Fruit fly (Drosophila melanogaster) whole organism, prepupa: ENCODE results near the gene CG2865.
A peak's percentile ranks its signal among the peaks of the same experiment; 100 is the strongest.

Experiments
- Blimp-1 ChIP-seq: fragments of 200-800 bp; sonication (Bioruptor generic); optimal IDR thresholded peaks from 3 replicates; lab custom pipeline; 2017; ENCODE audit warnings: missing biosample characterization, missing genetic modification characterization, mild to moderate bottlenecking, moderate library complexity, missing genetic modification reagents
- CG10631 ChIP-seq: fragments of 200-800 bp; sonication (Bioruptor generic); optimal IDR thresholded peaks from 2 replicates; lab custom pipeline; 2016; ENCODE audit warnings: missing biosample characterization, missing genetic modification characterization
- CG10669 ChIP-seq: fragments of 200-800 bp; sonication (Bioruptor generic); optimal IDR thresholded peaks from 3 replicates; lab custom pipeline; 2018; ENCODE audit warnings: missing biosample characterization, mild to moderate bottlenecking, missing genetic modification characterization, moderate library complexity
- CG11294 ChIP-seq: fragments of 200-800 bp; sonication (Bioruptor generic); IDR thresholded peaks from 2 replicates; pipeline ENCODE4 v1.3.6; 2022; ENCODE audit warnings: missing biosample characterization, missing genetic modification characterization
- CG11902 ChIP-seq: fragments of 200-800 bp; sonication (Bioruptor generic); optimal IDR thresholded peaks from 3 replicates; lab custom pipeline; 2016; ENCODE audit warnings: missing biosample characterization, missing genetic modification characterization
- CG15336 ChIP-seq: fragments of 200-800 bp; sonication (Bioruptor generic); IDR thresholded peaks from 2 replicates; pipeline ENCODE4 v1.3.6; 2022; ENCODE audit warnings: missing biosample characterization, missing genetic modification characterization
- CG3032 ChIP-seq: fragments of 200-800 bp; optimal IDR thresholded peaks from 2 replicates; lab custom pipeline; 2019; ENCODE audit warnings: missing biosample characterization, mild to moderate bottlenecking, missing genetic modification characterization, moderate library complexity
- CG31627 ChIP-seq: fragments of 200-800 bp; sonication (Bioruptor generic); optimal IDR thresholded peaks from 3 replicates; lab custom pipeline; 2016; ENCODE audit warnings: missing biosample characterization, missing genetic modification characterization
- CG32006 ChIP-seq: fragments of 200-800 bp; sonication (Bioruptor generic); optimal IDR thresholded peaks from 3 replicates; lab custom pipeline; 2017; ENCODE audit warnings: missing biosample characterization, mild to moderate bottlenecking, missing genetic modification characterization
- CG34406 ChIP-seq: fragments of 200-800 bp; sonication (Bioruptor generic); optimal IDR thresholded peaks from 3 replicates; lab custom pipeline; 2016; ENCODE audit warnings: missing biosample characterization, missing genetic modification characterization
- CG3919 ChIP-seq: fragments of 200-800 bp; sonication (Bioruptor generic); optimal IDR thresholded peaks from 3 replicates; lab custom pipeline; 2016; ENCODE audit warnings: missing biosample characterization, missing genetic modification characterization
- CG4318 ChIP-seq: fragments of 200-800 bp; sonication (Bioruptor generic); optimal IDR thresholded peaks from 3 replicates; lab custom pipeline; 2017; ENCODE audit warnings: missing biosample characterization, mild to moderate bottlenecking, missing genetic modification characterization
- CG6163 ChIP-seq: fragments of 200-800 bp; sonication (Bioruptor generic); IDR thresholded peaks from 3 replicates; pipeline ENCODE4 v1.3.6; 2022; ENCODE audit warnings: missing biosample characterization, missing genetic modification characterization
- CG6276 ChIP-seq: fragments of 200-800 bp; sonication (Bioruptor generic); optimal IDR thresholded peaks from 2 replicates; lab custom pipeline; 2017; ENCODE audit warnings: missing biosample characterization, mild to moderate bottlenecking, missing genetic modification characterization
- CG6792 ChIP-seq: fragments of 200-800 bp; sonication (Bioruptor generic); optimal IDR thresholded peaks from 3 replicates; lab custom pipeline; 2016; ENCODE audit warnings: missing biosample characterization, missing genetic modification characterization
- CG6808 ChIP-seq: fragments of 200-800 bp; sonication (Bioruptor generic); optimal IDR thresholded peaks from 3 replicates; lab custom pipeline; 2017; ENCODE audit warnings: missing biosample characterization, missing genetic modification characterization, mild to moderate bottlenecking, moderate library complexity, missing genetic modification reagents
- CG6854 ChIP-seq: fragments of 200-800 bp; sonication (Bioruptor generic); optimal IDR thresholded peaks from 2 replicates; lab custom pipeline; 2017; ENCODE audit warnings: missing biosample characterization, mild to moderate bottlenecking, missing genetic modification characterization
- CG7368 ChIP-seq: fragments of 200-800 bp; sonication (Bioruptor generic); optimal IDR thresholded peaks from 3 replicates; lab custom pipeline; 2016; ENCODE audit warnings: missing biosample characterization, missing genetic modification characterization
- CG8119 ChIP-seq: fragments of 200-800 bp; sonication (Bioruptor generic); IDR thresholded peaks from 3 replicates; pipeline ENCODE4 v1.3.6; 2022; ENCODE audit warnings: missing biosample characterization, missing genetic modification characterization
- CG8319 ChIP-seq: fragments of 200-800 bp; sonication (Bioruptor generic); optimal IDR thresholded peaks from 3 replicates; lab custom pipeline; 2016; ENCODE audit warnings: missing biosample characterization, missing genetic modification characterization
- CG8632 ChIP-seq: fragments of 200-800 bp; sonication (Bioruptor generic); optimal IDR thresholded peaks from 3 replicates; lab custom pipeline; 2016; ENCODE audit warnings: missing biosample characterization, missing genetic modification characterization
- CG9139 ChIP-seq: fragments of 200-800 bp; sonication (Bioruptor generic); optimal IDR thresholded peaks from 3 replicates; lab custom pipeline; 2017; ENCODE audit warnings: missing biosample characterization, mild to moderate bottlenecking, missing genetic modification characterization
- Eip75B ChIP-seq: fragments of 200-800 bp; sonication (Bioruptor generic); optimal IDR thresholded peaks from 3 replicates; lab custom pipeline; 2016; ENCODE audit warnings: missing biosample characterization, missing genetic modification characterization
- Eip78C ChIP-seq: fragments of 200-800 bp; sonication (Bioruptor generic); peaks from one replicate; lab custom pipeline; 2016; ENCODE audit warnings: missing biosample characterization, missing genetic modification characterization
- Ets21C ChIP-seq: fragments of 200-800 bp; sonication (Bioruptor generic); optimal IDR thresholded peaks from 3 replicates; lab custom pipeline; 2016; ENCODE audit warnings: missing biosample characterization, missing genetic modification characterization
- Ets96B ChIP-seq: fragments of 200-800 bp; optimal IDR thresholded peaks from 2 replicates; lab custom pipeline; 2019; ENCODE audit warnings: missing biosample characterization, mild to moderate bottlenecking, missing genetic modification characterization, moderate library complexity
- Gug ChIP-seq: fragments of 200-800 bp; sonication (Bioruptor generic); IDR thresholded peaks from 2 replicates; pipeline ENCODE4 v1.3.6; 2022; ENCODE audit warnings: missing biosample characterization, missing genetic modification characterization
- Hr4 ChIP-seq: fragments of 200-800 bp; sonication (Bioruptor generic); optimal IDR thresholded peaks from 3 replicates; lab custom pipeline; 2016; ENCODE audit warnings: missing biosample characterization, missing genetic modification characterization
- Lpt ChIP-seq: fragments of 200-800 bp; sonication (Bioruptor generic); optimal IDR thresholded peaks from 3 replicates; lab custom pipeline; 2016; ENCODE audit warnings: missing biosample characterization, missing genetic modification characterization
- Met ChIP-seq: fragments of 200-800 bp; sonication (Bioruptor generic); optimal IDR thresholded peaks from 3 replicates; lab custom pipeline; 2016; ENCODE audit warnings: missing biosample characterization, missing genetic modification characterization
- OdsH ChIP-seq: fragments of 200-800 bp; sonication (Bioruptor generic); optimal IDR thresholded peaks from 3 replicates; lab custom pipeline; 2016; ENCODE audit warnings: missing biosample characterization, missing genetic modification characterization
- Smox ChIP-seq: fragments of 200-800 bp; sonication (Bioruptor generic); optimal IDR thresholded peaks from 3 replicates; lab custom pipeline; 2016; ENCODE audit warnings: missing biosample characterization, missing genetic modification characterization
- Sox102F ChIP-seq: fragments of 200-800 bp; sonication (Bioruptor generic); optimal IDR thresholded peaks from 2 replicates; lab custom pipeline; 2016; ENCODE audit warnings: missing biosample characterization, mild to moderate bottlenecking, missing genetic modification characterization
- Sox14 ChIP-seq: fragments of 200-800 bp; sonication (Bioruptor generic); optimal IDR thresholded peaks from 3 replicates; lab custom pipeline; 2016; ENCODE audit warnings: missing biosample characterization, missing genetic modification characterization
- Sox15 ChIP-seq: fragments of 200-800 bp; sonication (Bioruptor generic); optimal IDR thresholded peaks from 3 replicates; lab custom pipeline; 2016; ENCODE audit warnings: missing biosample characterization, missing genetic modification characterization
- achi ChIP-seq: fragments of 200-800 bp; sonication (Bioruptor generic); optimal IDR thresholded peaks from 3 replicates; lab custom pipeline; 2016; ENCODE audit warnings: missing biosample characterization, missing genetic modification characterization
- acj6 ChIP-seq: fragments of 200-800 bp; sonication (Bioruptor generic); optimal IDR thresholded peaks from 3 replicates; lab custom pipeline; 2016; ENCODE audit warnings: missing biosample characterization, missing genetic modification characterization
- dac ChIP-seq: fragments of 200-800 bp; sonication (Bioruptor generic); optimal IDR thresholded peaks from 2 replicates; lab custom pipeline; 2017; ENCODE audit warnings: missing biosample characterization, mild to moderate bottlenecking, missing genetic modification characterization
- dsx ChIP-seq: fragments of 200-800 bp; optimal IDR thresholded peaks from 3 replicates; lab custom pipeline; 2019; ENCODE audit warnings: missing biosample characterization, mild to moderate bottlenecking, missing genetic modification characterization, moderate library complexity; ENCODE audit not compliant: poor library complexity, severe bottlenecking
- eg ChIP-seq: fragments of 200-800 bp; sonication (Bioruptor generic); IDR thresholded peaks from 3 replicates; pipeline ENCODE4 v1.3.6; 2022; ENCODE audit warnings: missing biosample characterization, missing genetic modification characterization
- esn ChIP-seq: fragments of 200-800 bp; sonication (Bioruptor generic); optimal IDR thresholded peaks from 2 replicates; lab custom pipeline; 2016; ENCODE audit warnings: missing biosample characterization, mild to moderate bottlenecking, missing genetic modification characterization, moderate library complexity
- fd59A ChIP-seq: fragments of 200-800 bp; sonication (Bioruptor generic); optimal IDR thresholded peaks from 2 replicates; lab custom pipeline; 2017; ENCODE audit warnings: missing biosample characterization, mild to moderate bottlenecking, missing genetic modification characterization, missing genetic modification reagents
- fd85E ChIP-seq: fragments of 200-800 bp; sonication (Bioruptor generic); optimal IDR thresholded peaks from 3 replicates; lab custom pipeline; 2016; ENCODE audit warnings: missing biosample characterization, missing genetic modification characterization
- fkh ChIP-seq: fragments of 200-800 bp; sonication (Bioruptor generic); optimal IDR thresholded peaks from 3 replicates; lab custom pipeline; 2017; ENCODE audit warnings: missing biosample characterization, mild to moderate bottlenecking, missing genetic modification characterization, moderate library complexity
- lz ChIP-seq: fragments of 200-800 bp; sonication (Bioruptor generic); optimal IDR thresholded peaks from 3 replicates; lab custom pipeline; 2016; ENCODE audit warnings: missing biosample characterization, missing genetic modification characterization
- pdm3 ChIP-seq: fragments of 200-800 bp; sonication (Bioruptor generic); optimal IDR thresholded peaks from 3 replicates; lab custom pipeline; 2016; ENCODE audit warnings: missing biosample characterization, missing genetic modification characterization
- salr ChIP-seq, 2 experiments: fragments of 200-800 bp; sonication (Bioruptor generic); optimal IDR thresholded peaks; 3 replicates each; lab custom pipeline; 2016 to 2018; ENCODE audit warnings: missing biosample characterization in 2 of 2, missing genetic modification characterization in 2 of 2, mild to moderate bottlenecking in 1 of 2
- spab ChIP-seq: fragments of 200-800 bp; sonication (Bioruptor generic); optimal IDR thresholded peaks from 2 replicates; lab custom pipeline; 2017; ENCODE audit warnings: missing biosample characterization, mild to moderate bottlenecking, missing genetic modification characterization, missing genetic modification reagents
- ss ChIP-seq, 2 experiments: fragments of 200-800 bp; sonication (Bioruptor generic); optimal IDR thresholded peaks; 2 replicates in 1 of 2; 3 replicates in 1 of 2; lab custom pipeline; 2017 to 2018; ENCODE audit warnings: mild to moderate bottlenecking in 2 of 2, missing biosample characterization in 2 of 2, missing genetic modification characterization in 2 of 2, moderate library complexity in 1 of 2
- svp ChIP-seq: fragments of 200-800 bp; sonication (Bioruptor generic); peaks from one replicate; lab custom pipeline; 2016; ENCODE audit warnings: missing biosample characterization, missing genetic modification characterization
- topi ChIP-seq: fragments of 200-800 bp; sonication (Bioruptor generic); optimal IDR thresholded peaks from 3 replicates; lab custom pipeline; 2016; ENCODE audit warnings: missing biosample characterization, missing genetic modification characterization
- vri ChIP-seq: fragments of 200-800 bp; sonication (Bioruptor generic); optimal IDR thresholded peaks from 3 replicates; lab custom pipeline; 2016; ENCODE audit warnings: missing biosample characterization, mild to moderate bottlenecking, missing genetic modification characterization

Gene CG2865

DNA sequence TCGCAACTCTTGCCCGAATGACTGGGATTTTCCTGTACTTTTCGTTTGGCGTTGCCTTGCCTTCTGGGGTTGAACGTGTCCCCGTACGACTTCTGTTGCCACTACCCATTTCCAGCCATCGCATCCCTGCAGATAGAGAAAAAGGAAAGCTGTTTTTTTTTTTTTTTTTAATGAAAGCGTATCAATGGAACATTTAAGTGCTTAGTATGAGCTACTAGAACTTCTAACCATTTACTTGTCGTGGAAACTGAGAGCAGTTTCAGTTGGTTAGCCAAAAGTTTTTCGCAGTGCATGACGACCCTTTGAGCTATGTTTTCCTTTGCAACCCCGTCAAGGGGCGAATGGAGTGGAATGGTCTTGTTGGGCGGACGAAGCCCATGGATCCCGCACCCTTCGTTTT, 36.1 kb upstream of the CG2865 start:
- TF ChIP-seq dsx (GFP tag; lab: Kevin White, UChicago), result peak; percentile 47
- TF ChIP-seq Eip75B (GFP tag; lab: Kevin White, UChicago), result peak; percentile 67
- peak; percentile 59 for TF ChIP-seq CG10669
- TF ChIP-seq Ets21C, result peak; percentile 49
- TF ChIP-seq CG8119 (GFP tag; lab: Robert Waterston, UW), result 0 out of 3 replicates have a peak, but pooled peaks have one; percentile 29
- TF ChIP-seq salr (GFP tag; optimal IDR thresholded peaks at IDR 0.05; lab: Kevin White, UChicago), result peak in 1 of 2 experiments; percentile 8
- peak; percentile 35 for TF ChIP-seq CG9139 (GFP tag; lab: Kevin White, UChicago)
- peak; percentile 73 for TF ChIP-seq CG31627 (GFP tag; lab: Kevin White, UChicago)
- TF ChIP-seq Gug (GFP tag; lab: Robert Waterston, UW), result no peak
- peak; percentile 73 for TF ChIP-seq Smox
- TF ChIP-seq fd85E (GFP tag; lab: Kevin White, UChicago), result no peak
- TF ChIP-seq Sox102F (GFP tag; lab: Kevin White, UChicago), result peak; percentile 77
- peak; percentile 77 for TF ChIP-seq topi (GFP tag; lab: Kevin White, UChicago)
- TF ChIP-seq Sox14 (GFP tag; lab: Kevin White, UChicago), result peak; percentile 67
- peak; percentile 80 for TF ChIP-seq CG6792 (GFP tag; lab: Kevin White, UChicago)
- peak; percentile 68 for TF ChIP-seq acj6
- TF ChIP-seq CG8319, result no peak
- peak; percentile 76 for TF ChIP-seq lz
- no peak for TF ChIP-seq CG6854
- TF ChIP-seq CG11902, result peak; percentile 37
- TF ChIP-seq Ets96B (tag; lab: Kevin White, UChicago), result peak; percentile 55
- no peak for TF ChIP-seq Blimp-1 (GFP tag; lab: Kevin White, UChicago)
- peak; percentile 68 for TF ChIP-seq OdsH (GFP tag; lab: Kevin White, UChicago)
- peak; percentile 91 for TF ChIP-seq Eip78C (GFP tag; lab: Kevin White, UChicago)
- TF ChIP-seq CG3919, result peak; percentile 65
- peak; percentile 50 for TF ChIP-seq spab
- peak; percentile 49 for TF ChIP-seq CG8632 (GFP tag; lab: Kevin White, UChicago)
- peak; percentile 25 for TF ChIP-seq CG32006 (GFP tag; lab: Kevin White, UChicago)
- peak; percentile 51 for TF ChIP-seq CG3032 (tag; lab: Kevin White, UChicago)
- no peak for TF ChIP-seq CG15336 (GFP tag; lab: Robert Waterston, UW)
- TF ChIP-seq Sox15 (GFP tag; lab: Kevin White, UChicago), result peak; percentile 56
- TF ChIP-seq CG6808 (GFP tag; lab: Kevin White, UChicago), result peak; percentile 40
- no peak for TF ChIP-seq Hr4 (GFP tag; lab: Kevin White, UChicago)
- no peak for TF ChIP-seq eg (GFP tag; lab: Robert Waterston, UW)
- TF ChIP-seq Lpt (GFP tag; lab: Kevin White, UChicago), result no peak
- TF ChIP-seq CG6163 (GFP tag; lab: Robert Waterston, UW), result peak; percentile 59; the same call in 2 of the 3 replicates
- TF ChIP-seq achi, result peak; percentile 66
- TF ChIP-seq ss (GFP tag; optimal IDR thresholded peaks at IDR 0.05; lab: Kevin White, UChicago), result peak; percentile 36 to 72
- no peak for TF ChIP-seq Met
- peak; percentile 59 for TF ChIP-seq CG10631 (GFP tag; lab: Kevin White, UChicago)
- peak; percentile 74 for TF ChIP-seq pdm3 (GFP tag; lab: Kevin White, UChicago)
- peak; percentile 63 for TF ChIP-seq CG7368 (GFP tag; lab: Kevin White, UChicago)
- no peak for TF ChIP-seq CG6276 (GFP tag; lab: Kevin White, UChicago)
- TF ChIP-seq fkh (GFP tag; lab: Kevin White, UChicago), result peak; percentile 11
- no peak for TF ChIP-seq dac (GFP tag; lab: Kevin White, UChicago)
- peak; percentile 91 for TF ChIP-seq svp (GFP tag; lab: Kevin White, UChicago)
- TF ChIP-seq CG34406, result peak; percentile 64
- TF ChIP-seq CG11294 (GFP tag; lab: Robert Waterston, UW), result no peak
- TF ChIP-seq esn (GFP tag; lab: Kevin White, UChicago), result peak; percentile 83
- TF ChIP-seq vri, result peak; percentile 74
- TF ChIP-seq fd59A (GFP tag; lab: Kevin White, UChicago), result peak; percentile 48
- no peak for TF ChIP-seq CG4318 (GFP tag; lab: Kevin White, UChicago)
